Fruit fly (Drosophila melanogaster) whole organism, prepupa: ENCODE results near the gene CG15056.

Source experiments
- CG11294 ChIP-seq: fragments of 200-800 bp; sonication (Bioruptor generic); IDR thresholded peaks from 2 replicates; pipeline ENCODE4 v1.3.6; 2022; ENCODE audit warnings: missing biosample characterization, missing genetic modification characterization
- CG11762 ChIP-seq: fragments of 200-800 bp; sonication (Bioruptor generic); optimal IDR thresholded peaks from 3 replicates; lab custom pipeline; 2016; ENCODE audit warnings: missing biosample characterization, missing genetic modification characterization; ENCODE audit not compliant: insufficient read depth
- CG11902 ChIP-seq: fragments of 200-800 bp; sonication (Bioruptor generic); optimal IDR thresholded peaks from 3 replicates; lab custom pipeline; 2016; ENCODE audit warnings: missing biosample characterization, missing genetic modification characterization
- CG1621 ChIP-seq: fragments of 200-800 bp; sonication (Bioruptor generic); optimal IDR thresholded peaks from 3 replicates; lab custom pipeline; 2018; ENCODE audit warnings: missing biosample characterization, mild to moderate bottlenecking, missing genetic modification characterization
- CG16779 ChIP-seq: fragments of 200-800 bp; sonication (Bioruptor generic); optimal IDR thresholded peaks from 3 replicates; lab custom pipeline; 2017; ENCODE audit warnings: missing biosample characterization, mild to moderate bottlenecking, missing genetic modification characterization
- CG3032 ChIP-seq: fragments of 200-800 bp; optimal IDR thresholded peaks from 2 replicates; lab custom pipeline; 2019; ENCODE audit warnings: missing biosample characterization, mild to moderate bottlenecking, missing genetic modification characterization, moderate library complexity
- CG4318 ChIP-seq: fragments of 200-800 bp; sonication (Bioruptor generic); optimal IDR thresholded peaks from 3 replicates; lab custom pipeline; 2017; ENCODE audit warnings: missing biosample characterization, mild to moderate bottlenecking, missing genetic modification characterization
- CG6276 ChIP-seq: fragments of 200-800 bp; sonication (Bioruptor generic); optimal IDR thresholded peaks from 2 replicates; lab custom pipeline; 2017; ENCODE audit warnings: missing biosample characterization, mild to moderate bottlenecking, missing genetic modification characterization
- CG7368 ChIP-seq: fragments of 200-800 bp; sonication (Bioruptor generic); optimal IDR thresholded peaks from 3 replicates; lab custom pipeline; 2016; ENCODE audit warnings: missing biosample characterization, missing genetic modification characterization
- CG8319 ChIP-seq: fragments of 200-800 bp; sonication (Bioruptor generic); optimal IDR thresholded peaks from 3 replicates; lab custom pipeline; 2016; ENCODE audit warnings: missing biosample characterization, missing genetic modification characterization
- CG9139 ChIP-seq: fragments of 200-800 bp; sonication (Bioruptor generic); optimal IDR thresholded peaks from 3 replicates; lab custom pipeline; 2017; ENCODE audit warnings: missing biosample characterization, mild to moderate bottlenecking, missing genetic modification characterization
- Eip78C ChIP-seq: fragments of 200-800 bp; sonication (Bioruptor generic); peaks from one replicate; lab custom pipeline; 2016; ENCODE audit warnings: missing biosample characterization, missing genetic modification characterization
- Eip93F ChIP-seq: fragments of 200-800 bp; sonication (Bioruptor generic); optimal IDR thresholded peaks from 2 replicates; lab custom pipeline; 2016; ENCODE audit warnings: missing biosample characterization, mild to moderate bottlenecking, missing genetic modification characterization
- Ets21C ChIP-seq: fragments of 200-800 bp; sonication (Bioruptor generic); optimal IDR thresholded peaks from 3 replicates; lab custom pipeline; 2016; ENCODE audit warnings: missing biosample characterization, missing genetic modification characterization
- Ets96B ChIP-seq: fragments of 200-800 bp; optimal IDR thresholded peaks from 2 replicates; lab custom pipeline; 2019; ENCODE audit warnings: missing biosample characterization, mild to moderate bottlenecking, missing genetic modification characterization, moderate library complexity
- Gug ChIP-seq: fragments of 200-800 bp; sonication (Bioruptor generic); IDR thresholded peaks from 2 replicates; pipeline ENCODE4 v1.3.6; 2022; ENCODE audit warnings: missing biosample characterization, missing genetic modification characterization
- Hr39 ChIP-seq: fragments of 200-800 bp; sonication (Bioruptor generic); optimal IDR thresholded peaks from 2 replicates; lab custom pipeline; 2016; ENCODE audit warnings: missing biosample characterization, missing genetic modification characterization
- Lpt ChIP-seq: fragments of 200-800 bp; sonication (Bioruptor generic); optimal IDR thresholded peaks from 3 replicates; lab custom pipeline; 2016; ENCODE audit warnings: missing biosample characterization, missing genetic modification characterization
- Met ChIP-seq: fragments of 200-800 bp; sonication (Bioruptor generic); optimal IDR thresholded peaks from 3 replicates; lab custom pipeline; 2016; ENCODE audit warnings: missing biosample characterization, missing genetic modification characterization
- Smox ChIP-seq: fragments of 200-800 bp; sonication (Bioruptor generic); optimal IDR thresholded peaks from 3 replicates; lab custom pipeline; 2016; ENCODE audit warnings: missing biosample characterization, missing genetic modification characterization
- acj6 ChIP-seq: fragments of 200-800 bp; sonication (Bioruptor generic); optimal IDR thresholded peaks from 3 replicates; lab custom pipeline; 2016; ENCODE audit warnings: missing biosample characterization, missing genetic modification characterization
- cyc ChIP-seq: fragments of 200-800 bp; sonication (Bioruptor generic); optimal IDR thresholded peaks from 3 replicates; lab custom pipeline; 2016; ENCODE audit warnings: missing biosample characterization, missing genetic modification characterization
- esn ChIP-seq: fragments of 200-800 bp; sonication (Bioruptor generic); optimal IDR thresholded peaks from 2 replicates; lab custom pipeline; 2016; ENCODE audit warnings: missing biosample characterization, mild to moderate bottlenecking, missing genetic modification characterization, moderate library complexity
- fd85E ChIP-seq: fragments of 200-800 bp; sonication (Bioruptor generic); optimal IDR thresholded peaks from 3 replicates; lab custom pipeline; 2016; ENCODE audit warnings: missing biosample characterization, missing genetic modification characterization
- fkh ChIP-seq: fragments of 200-800 bp; sonication (Bioruptor generic); optimal IDR thresholded peaks from 3 replicates; lab custom pipeline; 2017; ENCODE audit warnings: missing biosample characterization, mild to moderate bottlenecking, missing genetic modification characterization, moderate library complexity
- pdm3 ChIP-seq: fragments of 200-800 bp; sonication (Bioruptor generic); optimal IDR thresholded peaks from 3 replicates; lab custom pipeline; 2016; ENCODE audit warnings: missing biosample characterization, missing genetic modification characterization
- salr ChIP-seq, 2 experiments: fragments of 200-800 bp; sonication (Bioruptor generic); optimal IDR thresholded peaks; 3 replicates each; lab custom pipeline; 2016 to 2018; ENCODE audit warnings: missing biosample characterization in 2 of 2, missing genetic modification characterization in 2 of 2, mild to moderate bottlenecking in 1 of 2
- svp ChIP-seq: fragments of 200-800 bp; sonication (Bioruptor generic); peaks from one replicate; lab custom pipeline; 2016; ENCODE audit warnings: missing biosample characterization, missing genetic modification characterization

CG15056 gene

DNA sequence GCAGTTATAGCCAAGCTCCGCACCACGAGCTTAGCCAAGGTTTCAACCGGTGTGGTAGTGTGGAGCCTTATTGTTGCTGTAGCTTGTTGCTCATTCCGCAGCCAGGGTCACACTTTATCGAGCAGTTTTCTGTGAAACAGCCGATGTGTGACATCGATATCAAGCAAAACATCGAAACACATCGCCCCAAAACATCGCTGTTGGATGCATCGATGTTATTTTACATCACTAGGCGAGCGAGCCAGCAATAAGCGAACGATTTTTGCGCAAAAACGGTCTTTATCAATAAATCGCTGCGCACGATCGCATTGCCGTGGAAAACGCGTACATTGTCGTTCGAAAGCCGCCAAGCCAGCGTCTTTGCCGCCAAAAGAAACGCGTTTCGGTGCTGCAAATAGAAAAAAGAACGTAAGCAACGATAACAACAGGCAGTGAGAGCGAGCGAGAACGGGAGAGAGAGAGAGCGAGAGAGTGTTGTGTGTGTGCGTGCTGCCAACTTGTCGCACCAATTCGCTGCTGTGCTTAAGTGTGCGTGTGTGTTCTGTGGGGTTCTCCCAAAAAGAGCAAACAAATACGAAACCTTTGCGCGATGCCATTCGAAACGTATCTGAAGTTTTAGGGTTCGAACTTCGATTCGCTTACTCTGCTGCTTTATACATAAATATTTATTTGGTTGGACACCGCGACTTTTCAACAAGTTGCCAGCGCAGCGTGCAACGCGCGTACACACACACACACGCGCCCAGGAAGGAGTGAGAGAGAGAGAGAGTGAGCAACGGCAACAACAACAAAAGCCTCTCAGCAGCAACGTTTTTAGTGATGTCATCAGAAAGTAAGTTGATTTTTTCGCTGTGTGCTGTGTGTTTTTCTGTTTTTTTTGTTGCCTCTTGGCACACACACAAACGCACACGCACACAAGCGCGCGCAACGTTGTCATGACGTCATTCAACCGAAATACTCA, 44.2 kb upstream of the CG15056 start (continued):
- TF ChIP-seq Smox (no peak), Gug (0 out of 2 replicates have a peak, but pooled peaks have one; percentile 40), Ets21C (GFP tag; lab: Kevin White, UChicago) (no peak), Met (GFP tag; lab: Kevin White, UChicago) (no peak), cyc (GFP tag; lab: Kevin White, UChicago) (peak; percentile 12), CG11902 (GFP tag; lab: Kevin White, UChicago) (no peak), CG9139 (GFP tag; lab: Kevin White, UChicago) (peak; percentile 92), pdm3 (no peak), CG4318 (no peak), Lpt (peak; percentile 78), Hr39 (GFP tag; lab: Kevin White, UChicago) (peak; percentile 11)

DNA sequence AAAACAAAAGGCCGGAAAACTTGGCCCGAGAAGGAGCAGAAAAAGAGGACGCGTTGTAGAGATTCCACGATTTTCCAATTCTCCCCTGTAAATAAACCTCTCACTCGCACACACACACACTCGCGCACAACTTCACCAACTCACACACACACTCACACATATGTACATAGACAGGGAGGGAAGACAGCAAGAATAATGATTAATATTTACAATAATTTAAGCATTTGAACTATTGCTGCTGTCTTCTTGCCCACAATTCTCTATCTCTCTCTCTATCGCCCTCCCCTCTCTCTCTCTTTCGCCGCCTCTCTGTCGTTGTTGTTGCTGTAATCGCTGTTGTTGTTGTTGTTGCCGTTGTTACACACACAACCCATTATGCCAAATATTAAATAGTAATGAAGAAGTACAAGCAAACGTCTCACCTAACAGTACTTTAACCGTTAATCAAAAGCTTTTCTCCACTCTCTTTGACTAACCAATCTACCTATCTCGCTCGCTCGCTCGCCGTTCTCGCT, 40.7 kb upstream of the CG15056 start:
- TF ChIP-seq fkh (GFP tag; lab: Kevin White, UChicago) (peak; percentile 84), CG7368 (no peak), esn (GFP tag; lab: Kevin White, UChicago) (no peak)
- TF ChIP-seq, all 60 proteins: peak for 1

DNA sequence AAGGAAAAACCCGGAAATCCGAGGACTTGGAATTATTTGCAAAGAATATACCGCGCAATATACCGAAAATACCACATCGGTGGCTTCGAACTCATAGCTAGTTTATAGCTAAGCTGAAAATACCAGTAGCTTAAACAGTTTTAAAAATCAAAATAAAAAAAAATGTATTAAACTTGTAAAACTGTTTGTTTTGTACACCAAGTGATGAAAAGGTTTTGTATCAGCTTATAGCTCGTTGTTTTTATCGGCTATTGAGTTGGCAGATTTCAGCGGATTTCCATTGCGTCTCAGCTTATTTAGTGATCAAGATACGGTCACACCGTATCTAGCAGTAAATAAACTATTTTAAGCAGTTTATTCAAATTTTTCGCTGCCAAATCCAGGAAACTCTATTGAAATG, 35.4 kb upstream of the CG15056 start, which contains the start of the genes por and CG6179:
TSS of gene por (minus strand) at position 64 of the 400 bp plus-strand sequence.
TSS of gene CG6179 (plus strand) at position 292 of the 400 bp plus-strand sequence.
- TF ChIP-seq CG11294 (GFP tag; lab: Robert Waterston, UW) (no peak), CG6276 (GFP tag; lab: Kevin White, UChicago) (no peak), Hr39 (GFP tag; lab: Kevin White, UChicago) (no peak), CG9139 (GFP tag; lab: Kevin White, UChicago) (no peak), CG11762 (GFP tag; lab: Kevin White, UChicago) (no peak), CG1621 (tag; lab: Kevin White, UChicago) (peak; percentile 32)

DNA sequence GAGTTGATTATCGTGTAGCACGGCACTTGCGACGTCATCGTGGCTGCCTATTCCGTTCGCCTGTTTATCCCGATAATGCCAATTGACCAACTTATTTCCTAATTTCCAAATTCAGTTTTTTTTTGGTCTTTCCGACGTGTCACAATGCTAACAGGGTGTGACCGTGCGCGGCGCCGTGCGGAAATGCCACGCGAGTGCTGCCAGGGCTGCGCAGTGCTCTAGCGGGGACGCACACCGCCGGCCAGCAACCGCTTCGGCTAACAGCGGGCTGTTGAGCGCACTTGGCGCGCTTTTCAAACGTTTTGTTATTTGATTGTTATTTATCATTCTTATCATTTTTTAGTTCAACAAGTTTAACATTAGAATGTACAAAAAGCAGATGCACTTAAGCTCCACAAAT, 30.2 kb upstream of the CG15056 start, which contains the start of gene betaCOP:
TSS of gene betaCOP (minus strand) at position 187 of the 400 bp plus-strand sequence.
- TF ChIP-seq CG6276 (GFP tag; lab: Kevin White, UChicago): no peak
- no peak for TF ChIP-seq fd85E (GFP tag; lab: Kevin White, UChicago)
- no peak for TF ChIP-seq CG3032 (tag; lab: Kevin White, UChicago)
- TF ChIP-seq CG7368: no peak
- TF ChIP-seq Ets96B (tag; lab: Kevin White, UChicago): no peak
- no peak for TF ChIP-seq CG11762 (GFP tag; lab: Kevin White, UChicago)
- TF ChIP-seq CG16779 (tag; lab: Kevin White, UChicago): no peak
- no peak for TF ChIP-seq svp (GFP tag; lab: Kevin White, UChicago)
- TF ChIP-seq salr (GFP tag; optimal IDR thresholded peaks at IDR 0.05; lab: Kevin White, UChicago): no peak

DNA sequence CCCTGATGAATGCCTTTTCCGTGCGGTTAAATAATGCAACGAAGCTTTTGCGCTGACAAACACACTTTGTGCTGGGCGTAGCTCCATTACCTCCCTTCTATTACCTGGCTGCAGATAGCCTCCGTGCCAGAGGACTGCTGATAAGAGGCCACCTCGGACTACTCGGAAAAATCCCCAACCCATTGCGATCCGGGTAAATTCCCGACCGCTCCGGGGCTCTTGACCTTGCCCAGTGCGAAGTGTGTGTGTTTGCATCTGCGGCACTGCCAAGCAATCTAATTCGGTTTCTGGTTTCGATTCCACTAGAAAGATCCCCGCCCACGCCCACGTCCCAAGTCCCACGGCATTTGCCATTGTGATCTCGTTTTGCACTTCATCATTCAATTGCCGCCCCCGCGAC, 29.4 kb upstream of the CG15056 start:
- no peak for TF ChIP-seq CG11902 (GFP tag; lab: Kevin White, UChicago)
- no peak for TF ChIP-seq acj6 (GFP tag; lab: Kevin White, UChicago)
- peak; percentile 73 for TF ChIP-seq svp (GFP tag; lab: Kevin White, UChicago)

DNA sequence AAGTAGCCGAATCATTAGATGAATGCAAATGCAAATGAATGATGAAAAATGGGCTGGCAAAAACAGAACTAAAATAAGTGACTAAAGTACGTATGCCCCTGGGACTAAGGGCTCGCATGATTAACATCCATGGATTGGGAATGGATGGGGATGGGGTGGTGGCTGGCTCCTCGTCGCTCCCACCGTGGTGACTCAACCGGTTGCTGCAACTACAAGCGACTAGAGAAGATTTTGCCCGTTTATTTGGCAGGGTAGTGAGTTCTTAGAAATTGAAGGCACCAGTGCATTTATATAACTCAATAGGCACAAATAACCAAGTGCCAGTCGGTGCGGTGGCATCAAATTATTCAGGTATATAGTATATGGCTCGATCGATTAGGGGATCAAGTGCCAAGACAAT, 28.4 kb upstream of the CG15056 start, which contains the start of gene Tsf1:
TSS of gene Tsf1 (plus strand) at position 301 of the 400 bp plus-strand sequence.
- TF ChIP-seq CG11902 (GFP tag; lab: Kevin White, UChicago) (no peak), Ets21C (GFP tag; lab: Kevin White, UChicago) (no peak), Met (GFP tag; lab: Kevin White, UChicago) (no peak), Eip78C (GFP tag; lab: Kevin White, UChicago) (peak; percentile 57), CG8319 (GFP tag; lab: Kevin White, UChicago) (no peak), Eip93F (GFP tag; lab: Kevin White, UChicago) (no peak), CG1621 (tag; lab: Kevin White, UChicago) (no peak)
